Worm (Caenorhabditis elegans) whole organism, L1 larva: ENCODE results near the gene Y55F3AM.21.
A peak's percentile ranks its signal among the peaks of the same experiment; 100 is the strongest.

ENCODE experiments used
- C04F5.9 ChIP-seq: sonication (generic microtip); optimal IDR thresholded peaks from 2 replicates; lab custom pipeline; 2016; ENCODE audit warnings: missing genetic modification characterization, missing compliant biosample characterization
- C16A3.4 ChIP-seq: fragments of 150-350 bp; optimal IDR thresholded peaks from 2 replicates; lab custom pipeline; 2014; ENCODE audit warnings: missing biosample characterization, missing genetic modification characterization
- C34B4.2 ChIP-seq: sonication (generic microtip); optimal IDR thresholded peaks from 2 replicates; lab custom pipeline; 2017; ENCODE audit warnings: mild to moderate bottlenecking, missing genetic modification characterization, missing compliant biosample characterization
- F16B12.6 ChIP-seq: fragments of 150-350 bp; optimal IDR thresholded peaks from 2 replicates; lab custom pipeline; 2014; ENCODE audit warnings: missing biosample characterization, missing genetic modification characterization
- aly-2 ChIP-seq: fragments of 150-350 bp; optimal IDR thresholded peaks from 2 replicates; lab custom pipeline; 2014; ENCODE audit warnings: missing biosample characterization, missing genetic modification characterization
- blmp-1 ChIP-seq: fragments of 150-350 bp; optimal IDR thresholded peaks from 2 replicates; lab custom pipeline; 2014; ENCODE audit warnings: missing biosample characterization, missing genetic modification characterization
- ceh-8 ChIP-seq: fragments of 200-800 bp; sonication (Bioruptor generic); optimal IDR thresholded peaks from 2 replicates; lab custom pipeline; 2018; ENCODE audit warnings: mild to moderate bottlenecking, missing genetic modification characterization, moderate library complexity, missing compliant biosample characterization
- ces-1 ChIP-seq: fragments of 150-350 bp; optimal IDR thresholded peaks from 2 replicates; lab custom pipeline; 2014; ENCODE audit warnings: missing biosample characterization, missing genetic modification reagents, missing genetic modification characterization
- dpl-1 ChIP-seq, 3 experiments: fragments of 150-350 bp in 2 of 3; sonication (generic microtip) in 1 of 3; optimal IDR thresholded peaks; 2 replicates each; lab custom pipeline; 2014 to 2017; ENCODE audit warnings: missing biosample characterization in 3 of 3, missing genetic modification characterization in 3 of 3, missing genetic modification reagents in 3 of 3
- dsc-1 ChIP-seq: sonication (generic microtip); optimal IDR thresholded peaks from 2 replicates; lab custom pipeline; 2016; ENCODE audit warnings: mild to moderate bottlenecking, missing genetic modification characterization, missing compliant biosample characterization
- efl-1 ChIP-seq, 4 experiments: fragments of 150-350 bp; optimal IDR thresholded peaks in 3 of 4; peaks in 1 of 4; 1 replicate in 1 of 4; 2 replicates in 3 of 4; lab custom pipeline; 2014; ENCODE audit warnings: missing biosample characterization in 2 of 4, missing genetic modification characterization in 2 of 4, missing genetic modification reagents in 2 of 4
- egl-27 ChIP-seq, 2 experiments: fragments of 150-350 bp in 1 of 2; sonication (generic microtip); optimal IDR thresholded peaks; 3 replicates each; lab custom pipeline; 2017 to 2018; ENCODE audit warnings: missing biosample characterization in 2 of 2, missing genetic modification characterization in 2 of 2, missing genetic modification reagents in 2 of 2
- elt-3 ChIP-seq, 6 experiments: fragments of 150-350 bp in 1 of 6; sonication (generic microtip); optimal IDR thresholded peaks; 2 replicates each; lab custom pipeline; 2017 to 2018; ENCODE audit warnings: missing biosample characterization in 6 of 6, missing genetic modification characterization in 6 of 6, inconsistent platforms in 1 of 6
- fkh-10 ChIP-seq: sonication (generic microtip); optimal IDR thresholded peaks from 2 replicates; lab custom pipeline; 2017; ENCODE audit warnings: missing biosample characterization, missing genetic modification reagents, missing genetic modification characterization
- fkh-4 ChIP-seq: sonication (generic microtip); optimal IDR thresholded peaks from 2 replicates; lab custom pipeline; 2016; ENCODE audit warnings: missing compliant biosample characterization, missing genetic modification characterization, borderline replicate concordance
- hpl-2 ChIP-seq: fragments of 150-350 bp; optimal IDR thresholded peaks from 2 replicates; lab custom pipeline; 2014; ENCODE audit warnings: missing biosample characterization, missing genetic modification reagents, missing genetic modification characterization
- isw-1 ChIP-seq: fragments of 200-800 bp; sonication (Bioruptor generic); IDR thresholded peaks from 2 replicates; pipeline ENCODE4 v1.3.6; 2022; ENCODE audit warnings: missing genetic modification characterization, missing compliant biosample characterization
- jun-1 ChIP-seq: fragments of 150-350 bp; optimal IDR thresholded peaks from 2 replicates; lab custom pipeline; 2014; ENCODE audit warnings: missing biosample characterization, missing genetic modification reagents, missing genetic modification characterization
- lin-13 ChIP-seq: fragments of 150-350 bp; optimal IDR thresholded peaks from 2 replicates; lab custom pipeline; 2014; ENCODE audit warnings: missing biosample characterization, missing genetic modification reagents, missing genetic modification characterization
- lin-14 ChIP-seq: fragments of 200-800 bp; sonication (Bioruptor generic); optimal IDR thresholded peaks from 2 replicates; lab custom pipeline; 2018; ENCODE audit warnings: mild to moderate bottlenecking, missing genetic modification characterization, moderate library complexity, missing compliant biosample characterization
- lin-15B ChIP-seq: fragments of 150-350 bp; sonication (generic microtip); optimal IDR thresholded peaks from 3 replicates; lab custom pipeline; 2014; ENCODE audit warnings: missing biosample characterization, missing genetic modification characterization
- lin-35 ChIP-seq, 2 experiments: fragments of 150-350 bp; optimal IDR thresholded peaks; 2 replicates each; lab custom pipeline; 2014; ENCODE audit warnings: missing biosample characterization in 2 of 2, missing genetic modification characterization in 2 of 2, missing genetic modification reagents in 2 of 2
- lsy-2 ChIP-seq, 2 experiments: fragments of 150-350 bp; optimal IDR thresholded peaks; 2 replicates each; lab custom pipeline; 2014; ENCODE audit warnings: missing biosample characterization in 2 of 2, missing genetic modification characterization in 2 of 2
- mab-9 ChIP-seq: fragments of 200-800 bp; sonication (Bioruptor generic); IDR thresholded peaks from 2 replicates; pipeline ENCODE4 v1.3.6; 2022; ENCODE audit warnings: missing genetic modification reagents, missing genetic modification characterization, missing compliant biosample characterization
- mef-2 ChIP-seq: fragments of 150-350 bp; optimal IDR thresholded peaks from 2 replicates; lab custom pipeline; 2014; ENCODE audit warnings: missing biosample characterization, missing genetic modification characterization
- mep-1 ChIP-seq: fragments of 150-350 bp; optimal IDR thresholded peaks from 2 replicates; lab custom pipeline; 2014; ENCODE audit warnings: missing biosample characterization, missing genetic modification characterization
- nhr-11 ChIP-seq: fragments of 150-350 bp; optimal IDR thresholded peaks from 2 replicates; lab custom pipeline; 2014; ENCODE audit warnings: missing biosample characterization, missing genetic modification characterization
- nhr-19 ChIP-seq: fragments of 200-800 bp; sonication (Bioruptor generic); conservative IDR thresholded peaks from 2 replicates; pipeline ENCODE4 v1.3.6; 2022; ENCODE audit warnings: missing genetic modification characterization, missing compliant biosample characterization
- nhr-47 ChIP-seq: sonication (generic microtip); optimal IDR thresholded peaks from 2 replicates; lab custom pipeline; 2016; ENCODE audit warnings: mild to moderate bottlenecking, missing genetic modification characterization, moderate library complexity, missing compliant biosample characterization
- nhr-76 ChIP-seq: sonication (generic microtip); optimal IDR thresholded peaks from 2 replicates; lab custom pipeline; 2017; ENCODE audit warnings: missing biosample characterization, missing genetic modification characterization
- nhr-77 ChIP-seq: fragments of 150-350 bp; optimal IDR thresholded peaks from 2 replicates; lab custom pipeline; 2014; ENCODE audit warnings: missing biosample characterization, missing genetic modification characterization
- nhr-90 ChIP-seq: sonication (generic microtip); optimal IDR thresholded peaks from 2 replicates; lab custom pipeline; 2016; ENCODE audit warnings: mild to moderate bottlenecking, missing genetic modification characterization, missing compliant biosample characterization; ENCODE audit not compliant: poor library complexity
- pag-3 ChIP-seq: sonication (generic microtip); optimal IDR thresholded peaks from 2 replicates; lab custom pipeline; 2017; ENCODE audit warnings: missing genetic modification characterization, mild to moderate bottlenecking, missing compliant biosample characterization, antibody characterized with exemption, borderline replicate concordance; ENCODE audit not compliant: insufficient read depth
- skn-1 ChIP-seq: fragments of 150-350 bp; optimal IDR thresholded peaks from 2 replicates; lab custom pipeline; 2014; ENCODE audit warnings: missing biosample characterization, missing genetic modification characterization
- sox-4 ChIP-seq: sonication (generic microtip); optimal IDR thresholded peaks from 2 replicates; lab custom pipeline; 2016; ENCODE audit warnings: missing genetic modification characterization, missing compliant biosample characterization
- sup-37 ChIP-seq: fragments of 200-800 bp; sonication (Bioruptor generic); optimal IDR thresholded peaks from 2 replicates; lab custom pipeline; 2018; ENCODE audit warnings: mild to moderate bottlenecking, missing genetic modification characterization, missing compliant biosample characterization
- xbp-1 ChIP-seq: sonication (generic microtip); optimal IDR thresholded peaks from 2 replicates; lab custom pipeline; 2016; ENCODE audit warnings: missing genetic modification characterization, missing compliant biosample characterization
- zip-4 ChIP-seq: fragments of 200-800 bp; sonication (Bioruptor generic); optimal IDR thresholded peaks from 2 replicates; lab custom pipeline; 2018; ENCODE audit warnings: mild to moderate bottlenecking, missing genetic modification characterization, moderate library complexity, missing compliant biosample characterization
- ztf-4 ChIP-seq: fragments of 150-350 bp; optimal IDR thresholded peaks from 2 replicates; lab custom pipeline; 2014; ENCODE audit warnings: missing biosample characterization, missing genetic modification characterization

Y55F3AM.21 gene

DNA sequence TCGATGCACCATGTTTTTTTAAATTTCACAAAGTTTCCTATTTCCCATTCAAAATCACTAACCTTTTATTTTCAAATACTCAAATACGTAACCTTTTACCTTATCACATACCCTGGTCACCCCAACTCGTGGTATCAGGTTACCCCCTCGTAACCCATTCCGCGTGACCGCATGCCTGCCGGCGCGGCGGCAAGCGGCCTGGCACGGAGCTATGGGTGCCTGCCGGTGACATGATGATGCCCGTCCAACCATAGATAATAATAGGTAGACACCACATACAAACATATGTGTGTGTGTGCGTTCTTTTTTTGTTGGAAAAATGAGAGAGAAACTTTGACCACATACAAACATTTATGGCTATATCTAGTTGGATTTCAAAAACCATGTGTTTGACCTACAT is 14.1 kb upstream of the Y55F3AM.21 start:
- TF ChIP-seq ztf-4 (tag; lab: Kevin White, UChicago): peak; percentile 30
- no peak for TF ChIP-seq dpl-1 (GFP tag; optimal IDR thresholded peaks at IDR 0.05; lab: Kevin White, UChicago)
- no peak for TF ChIP-seq nhr-19

DNA sequence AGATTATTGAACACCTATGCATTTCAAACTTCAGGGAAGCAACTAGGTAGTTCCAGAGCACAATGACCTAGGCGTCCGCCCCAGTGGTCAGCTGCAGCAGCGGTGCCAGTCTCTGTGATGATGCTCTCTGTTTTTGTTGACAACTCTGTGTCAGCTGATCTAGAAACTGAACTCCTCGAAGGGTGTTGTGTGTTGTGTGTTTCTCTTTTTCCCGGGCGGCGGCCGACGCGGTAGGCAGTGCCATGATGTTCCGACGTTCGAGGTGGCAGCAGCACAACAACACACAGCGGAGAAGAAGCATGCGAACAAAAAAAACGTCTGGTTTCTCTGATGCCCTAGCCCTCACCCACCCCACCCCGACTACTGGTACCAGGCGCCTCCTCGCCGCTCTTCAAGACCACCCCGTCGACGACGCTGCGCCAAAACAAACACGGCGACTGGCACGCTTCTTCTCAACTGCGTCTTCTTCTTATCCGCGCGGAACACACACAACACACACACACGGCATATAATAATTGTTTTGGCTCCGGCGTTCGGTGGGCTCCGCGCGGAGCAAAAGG is 12.9 kb upstream of the Y55F3AM.21 start:
- TF ChIP-seq lsy-2 (tag; optimal IDR thresholded peaks at IDR 0.05; lab: Kevin White, UChicago) (no peak), nhr-90 (tag; lab: Kevin White, UChicago) (no peak), efl-1 (optimal IDR thresholded peaks at IDR 0.05; lab: Kevin White, UChicago) (no peak), efl-1 (GFP tag; optimal IDR thresholded peaks at IDR 0.05 in 1 of 2; lab: Kevin White, UChicago) (peak in 1 of 2 experiments; percentile 38)

DNA sequence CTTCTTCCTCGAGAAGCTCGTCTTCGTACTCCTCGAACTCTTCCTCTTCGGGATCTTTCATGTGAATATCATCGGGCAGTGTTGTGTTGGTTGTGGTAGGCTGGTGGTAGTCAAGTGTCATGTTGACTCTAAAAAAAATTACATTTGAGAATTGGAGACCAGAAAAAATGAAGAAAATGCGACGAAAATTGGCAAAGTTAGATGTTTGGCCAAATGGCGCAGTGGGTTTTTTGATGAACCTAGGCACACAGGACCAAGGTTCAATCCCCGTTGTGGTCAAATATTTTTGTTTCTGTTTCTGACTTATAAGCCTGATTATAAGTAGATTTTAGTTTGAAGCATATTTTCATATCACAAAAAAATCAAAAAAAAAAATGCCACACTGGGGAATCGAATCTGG is 11.6 kb upstream of the Y55F3AM.21 start:
- TF ChIP-seq fkh-4 (tag; lab: Kevin White, UChicago): no peak
- no peak for TF ChIP-seq nhr-77 (tag; lab: Kevin White, UChicago)
- no peak for TF ChIP-seq lin-35 (GFP tag; optimal IDR thresholded peaks at IDR 0.05; lab: Kevin White, UChicago)
- no peak for TF ChIP-seq C16A3.4 (tag; lab: Kevin White, UChicago)
- TF ChIP-seq elt-3 (tag; optimal IDR thresholded peaks at IDR 0.05; lab: Kevin White, UChicago): no peak
- TF ChIP-seq lin-13 (GFP tag; lab: Kevin White, UChicago): no peak
- TF ChIP-seq hpl-2 (GFP tag; lab: Kevin White, UChicago): no peak
- TF ChIP-seq isw-1 (GFP tag; lab: Robert Waterston, UW): no peak
- TF ChIP-seq sox-4 (tag; lab: Kevin White, UChicago): no peak
- no peak for TF ChIP-seq pag-3 (tag; lab: Kevin White, UChicago)
- no peak for TF ChIP-seq F16B12.6 (tag; lab: Kevin White, UChicago)
- no peak for TF ChIP-seq nhr-47 (tag; lab: Kevin White, UChicago)
- TF ChIP-seq jun-1 (tag; lab: Kevin White, UChicago): no peak
- no peak for TF ChIP-seq fkh-10 (GFP tag; lab: Kevin White, UChicago)
- no peak for TF ChIP-seq ces-1 (GFP tag; lab: Kevin White, UChicago)
- no peak for TF ChIP-seq xbp-1 (tag; lab: Kevin White, UChicago)
- TF ChIP-seq zip-4: no peak
- no peak for TF ChIP-seq mef-2 (tag; lab: Kevin White, UChicago)
- TF ChIP-seq skn-1: no peak
- TF ChIP-seq aly-2 (tag; lab: Kevin White, UChicago): no peak

DNA sequence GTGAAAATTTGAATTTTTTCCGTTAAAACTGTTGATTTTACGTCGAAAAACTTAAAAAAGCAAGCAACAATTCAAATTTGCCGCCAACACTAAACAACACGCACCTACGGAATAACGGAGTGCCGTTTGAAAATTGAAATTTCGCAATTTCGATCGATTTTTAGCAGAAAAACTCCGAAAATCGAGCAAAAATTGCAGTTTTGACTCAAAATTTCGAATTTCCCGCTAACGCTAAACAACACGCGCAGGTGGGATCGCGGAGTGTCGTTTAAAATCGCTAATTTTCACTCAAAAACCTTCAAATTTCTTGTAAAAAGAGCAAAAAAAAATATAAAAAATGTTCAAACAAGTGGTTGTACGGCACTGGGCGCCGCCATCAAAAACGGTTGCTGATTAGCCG is 7.0 kb upstream of the Y55F3AM.21 start:
- TF ChIP-seq lin-14: no peak
- no peak for TF ChIP-seq C34B4.2 (tag; lab: Kevin White, UChicago)
- no peak for TF ChIP-seq sox-4 (tag; lab: Kevin White, UChicago)
- TF ChIP-seq sup-37 (GFP tag; lab: Kevin White, UChicago): no peak
- no peak for TF ChIP-seq egl-27 (tag; optimal IDR thresholded peaks at IDR 0.05; lab: Kevin White, UChicago)
- TF ChIP-seq lin-15B (tag; lab: Kevin White, UChicago): no peak
- no peak for TF ChIP-seq mab-9
- no peak for TF ChIP-seq blmp-1 (tag; lab: Kevin White, UChicago)
- no peak for TF ChIP-seq ceh-8 (GFP tag; lab: Kevin White, UChicago)
- no peak for TF ChIP-seq mep-1
- TF ChIP-seq C04F5.9: no peak
- TF ChIP-seq elt-3 (tag; optimal IDR thresholded peaks at IDR 0.05; lab: Kevin White, UChicago): no peak
- TF ChIP-seq nhr-76 (tag; lab: Kevin White, UChicago): no peak
- TF ChIP-seq dsc-1 (tag; lab: Kevin White, UChicago): no peak
- TF ChIP-seq nhr-11: no peak
- TF ChIP-seq, all 84 proteins: peak for 0
